Worm (Caenorhabditis elegans): ENCODE results near the gene F54C9.3.

DNA sequence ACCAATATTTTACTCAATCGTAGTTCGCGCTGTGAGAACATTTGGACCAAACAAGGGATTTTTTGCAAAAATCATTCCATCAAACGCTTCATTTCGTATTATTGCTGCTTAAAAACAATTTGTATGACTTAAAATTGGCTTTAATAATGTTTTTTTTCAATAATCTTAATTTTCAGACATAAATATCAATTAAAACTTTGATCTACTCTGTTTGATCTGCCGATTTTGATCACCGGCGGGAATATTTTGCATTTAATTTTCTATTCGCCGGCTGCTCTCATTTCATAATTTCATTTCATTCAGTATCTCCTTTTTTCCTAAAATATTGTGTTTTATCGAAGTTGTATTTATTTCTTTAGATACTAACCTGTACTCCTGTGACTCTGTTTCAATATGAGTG, 8.5 kb upstream of the F54C9.3 start, which contains the start of gene puf-5:
- TF ChIP-seq W03F9.2 (tag; optimal IDR thresholded peaks at IDR 0.05): no peak
- no peak for TF ChIP-seq him-1 (tag; optimal IDR thresholded peaks at IDR 0.05)

Data from whole organism, L4/young adult.